Fruit fly (Drosophila melanogaster) whole organism, prepupa: ENCODE data around the gene CG32473.

Experiments
- CG10669 ChIP-seq: fragments of 200-800 bp; sonication (Bioruptor generic); optimal IDR thresholded peaks from 3 replicates; lab custom pipeline; 2018; ENCODE audit warnings: missing biosample characterization, mild to moderate bottlenecking, missing genetic modification characterization, moderate library complexity
- CG11294 ChIP-seq: fragments of 200-800 bp; sonication (Bioruptor generic); IDR thresholded peaks from 2 replicates; pipeline ENCODE4 v1.3.6; 2022; ENCODE audit warnings: missing biosample characterization, missing genetic modification characterization
- CG11762 ChIP-seq: fragments of 200-800 bp; sonication (Bioruptor generic); optimal IDR thresholded peaks from 3 replicates; lab custom pipeline; 2016; ENCODE audit warnings: missing biosample characterization, missing genetic modification characterization; ENCODE audit not compliant: insufficient read depth
- CG16779 ChIP-seq: fragments of 200-800 bp; sonication (Bioruptor generic); optimal IDR thresholded peaks from 3 replicates; lab custom pipeline; 2017; ENCODE audit warnings: missing biosample characterization, mild to moderate bottlenecking, missing genetic modification characterization
- CG6276 ChIP-seq: fragments of 200-800 bp; sonication (Bioruptor generic); optimal IDR thresholded peaks from 2 replicates; lab custom pipeline; 2017; ENCODE audit warnings: missing biosample characterization, mild to moderate bottlenecking, missing genetic modification characterization
- Met ChIP-seq: fragments of 200-800 bp; sonication (Bioruptor generic); optimal IDR thresholded peaks from 3 replicates; lab custom pipeline; 2016; ENCODE audit warnings: missing biosample characterization, missing genetic modification characterization
- acj6 ChIP-seq: fragments of 200-800 bp; sonication (Bioruptor generic); optimal IDR thresholded peaks from 3 replicates; lab custom pipeline; 2016; ENCODE audit warnings: missing biosample characterization, missing genetic modification characterization
- dsx ChIP-seq: fragments of 200-800 bp; optimal IDR thresholded peaks from 3 replicates; lab custom pipeline; 2019; ENCODE audit warnings: missing biosample characterization, mild to moderate bottlenecking, missing genetic modification characterization, moderate library complexity; ENCODE audit not compliant: poor library complexity, severe bottlenecking
- eg ChIP-seq: fragments of 200-800 bp; sonication (Bioruptor generic); IDR thresholded peaks from 3 replicates; pipeline ENCODE4 v1.3.6; 2022; ENCODE audit warnings: missing biosample characterization, missing genetic modification characterization
- salr ChIP-seq, 2 experiments: fragments of 200-800 bp; sonication (Bioruptor generic); optimal IDR thresholded peaks; 3 replicates each; lab custom pipeline; 2016 to 2018; ENCODE audit warnings: missing biosample characterization in 2 of 2, missing genetic modification characterization in 2 of 2, mild to moderate bottlenecking in 1 of 2
- topi ChIP-seq: fragments of 200-800 bp; sonication (Bioruptor generic); optimal IDR thresholded peaks from 3 replicates; lab custom pipeline; 2016; ENCODE audit warnings: missing biosample characterization, missing genetic modification characterization

- TF ChIP-seq salr (GFP tag; optimal IDR thresholded peaks at IDR 0.05; lab: Kevin White, UChicago) (no peak), CG6276 (GFP tag; lab: Kevin White, UChicago) (no peak), CG16779 (tag; lab: Kevin White, UChicago) (no peak), eg (GFP tag; lab: Robert Waterston, UW) (no peak), CG11762 (GFP tag; lab: Kevin White, UChicago) (no peak), dsx (GFP tag; lab: Kevin White, UChicago) (no peak), acj6 (GFP tag; lab: Kevin White, UChicago) (no peak), Met (no peak), CG11294 (no peak), CG10669 (GFP tag; lab: Kevin White, UChicago) (no peak), topi (GFP tag; lab: Kevin White, UChicago) (no peak)
Observed at dm6 chr3R:13261706-13262105, 40.7 kb upstream of the CG32473 start.
